Fruit fly (Drosophila melanogaster): ENCODE results near the gene Nepl8.

The Nepl8 gene

DNA sequence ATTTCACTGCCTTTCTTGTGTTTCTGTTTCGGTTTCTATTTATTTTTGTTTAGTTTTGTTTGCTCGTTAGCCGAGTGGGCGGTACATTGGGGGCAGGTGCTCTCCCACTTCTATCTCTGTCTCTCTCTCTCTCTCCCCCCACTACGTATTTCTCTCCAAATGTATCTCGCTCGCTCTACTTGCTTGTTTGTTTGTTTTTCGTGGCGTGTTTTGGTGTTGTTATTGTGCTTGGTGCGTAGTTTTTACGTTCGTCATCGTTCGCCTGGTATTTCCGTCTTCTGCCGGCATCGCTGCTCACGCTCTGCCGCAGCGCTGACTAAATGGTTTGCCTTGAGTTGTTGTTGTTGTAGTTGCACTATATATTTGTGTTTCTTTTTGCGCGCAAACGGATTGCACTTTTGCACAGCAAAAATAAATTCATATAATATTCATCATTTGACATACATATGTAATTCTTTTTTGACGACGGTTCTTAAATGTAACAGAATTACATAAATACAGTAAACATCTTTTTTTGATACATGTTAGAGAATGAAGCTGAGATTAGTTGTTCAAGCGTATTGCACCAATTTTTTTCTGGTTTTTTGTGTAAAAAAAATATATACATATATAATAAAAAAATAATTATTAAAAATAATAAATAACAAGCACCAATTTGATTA lies 46.4 kb downstream of the Nepl8 start (continued):
- TF ChIP-seq wek (GFP tag; optimal IDR thresholded peaks at IDR 0.05) (peak; percentile 76), CG12219 (GFP tag; optimal IDR thresholded peaks at IDR 0.05) (peak; percentile 55), gro (GFP tag; optimal IDR thresholded peaks at IDR 0.05) (peak; percentile 70), zfh1 (GFP tag; IDR thresholded peaks at IDR 0.05) (peak; percentile 34; the same call in 1 of the 3 replicates), CG1529 (GFP tag; optimal IDR thresholded peaks at IDR 0.05) (peak; percentile 39), PHDP (tag; optimal IDR thresholded peaks at IDR 0.05) (peak; percentile 33), CG17612 (GFP tag; IDR thresholded peaks at IDR 0.05) (no peak), H15 (GFP tag; IDR thresholded peaks at IDR 0.05) (no peak), CG2678 (tag; optimal IDR thresholded peaks at IDR 0.05) (no peak), chif (GFP tag; optimal IDR thresholded peaks at IDR 0.05) (no peak), CG10462 (GFP tag; optimal IDR thresholded peaks at IDR 0.05) (no peak), ftz-f1 (GFP tag; optimal IDR thresholded peaks at IDR 0.05) (peak; percentile 60), CG7786 (GFP tag; optimal IDR thresholded peaks at IDR 0.05) (no peak), tx (GFP tag; optimal IDR thresholded peaks at IDR 0.05) (no peak), CG9876 (GFP tag; optimal IDR thresholded peaks at IDR 0.05) (peak; percentile 12), az2 (GFP tag; optimal IDR thresholded peaks at IDR 0.05) (no peak), so (GFP tag; IDR thresholded peaks at IDR 0.05) (0 out of 3 replicates have a peak, but pooled peaks have one; percentile 35), scrt (GFP tag; optimal IDR thresholded peaks at IDR 0.05) (peak; percentile 48), HLH3B (GFP tag; IDR thresholded peaks at IDR 0.05) (peak; percentile 47; the same call in 1 of the 2 replicates), Stat92E (GFP tag; optimal IDR thresholded peaks at IDR 0.05) (no peak), her (GFP tag; optimal IDR thresholded peaks at IDR 0.05) (peak; percentile 41), NC2α (GFP tag; optimal IDR thresholded peaks at IDR 0.05) (no peak), CG12659 (GFP tag; optimal IDR thresholded peaks at IDR 0.05) (no peak), ham (GFP tag; IDR thresholded peaks at IDR 0.05) (no peak), kah (GFP tag; optimal IDR thresholded peaks at IDR 0.05) (peak; percentile 64), knrl (GFP tag; IDR thresholded peaks at IDR 0.05; ENCODE audit: partially characterized antibody) (no peak), CG10543 (GFP tag; optimal IDR thresholded peaks at IDR 0.05) (peak; percentile 43), NK7.1 (GFP tag; optimal IDR thresholded peaks at IDR 0.05) (no peak), dpn (GFP tag; optimal IDR thresholded peaks at IDR 0.05) (peak in 1 of 2 experiments; percentile 40), gsb (GFP tag; IDR thresholded peaks at IDR 0.05) (no peak), Bteb2 (GFP tag; optimal IDR thresholded peaks at IDR 0.05) (no peak), crc (GFP tag; optimal IDR thresholded peaks at IDR 0.05) (no peak), Fer1 (GFP tag; optimal IDR thresholded peaks at IDR 0.05) (peak; percentile 54), CG33213 (GFP tag; optimal IDR thresholded peaks at IDR 0.05) (peak; percentile 34), da (GFP tag; optimal IDR thresholded peaks at IDR 0.05) (no peak), disco-r (GFP tag; optimal IDR thresholded peaks at IDR 0.05) (no peak), corto (GFP tag; optimal IDR thresholded peaks at IDR 0.05) (no peak), Max (GFP tag; optimal IDR thresholded peaks at IDR 0.05) (no peak), fd3F (GFP tag; optimal IDR thresholded peaks at IDR 0.05) (no peak), Optix (GFP tag; IDR thresholded peaks at IDR 0.05) (no peak), CG17385 (GFP tag; optimal IDR thresholded peaks at IDR 0.05) (peak; percentile 46), kay (GFP tag; optimal IDR thresholded peaks at IDR 0.05) (peak; percentile 3), cwo (GFP tag; optimal IDR thresholded peaks at IDR 0.05) (no peak), slbo (GFP tag; IDR thresholded peaks at IDR 0.05) (no peak), Rx (GFP tag; IDR thresholded peaks at IDR 0.05) (no peak), gcm2 (GFP tag; optimal IDR thresholded peaks at IDR 0.05) (no peak), Dfd (GFP tag; optimal IDR thresholded peaks at IDR 0.05) (no peak), vfl (GFP tag; optimal IDR thresholded peaks at IDR 0.05) (no peak), HmgZ (tag; optimal IDR thresholded peaks at IDR 0.05) (peak; percentile 49), CG10959 (GFP tag; IDR thresholded peaks at IDR 0.05) (no peak), salm (tag; optimal IDR thresholded peaks at IDR 0.05) (peak; percentile 58)

Data from whole organism, embryonic.